Fruit fly (Drosophila melanogaster): Measurements from ENCODE around the gene Snup.

dm6 chr3L:2636023-2636968 is 15.6 kb upstream of the Snup start:
- TF ChIP-seq Gug (GFP tag; IDR thresholded peaks at IDR 0.05) (peak; percentile 27; the same call in 1 of the 2 replicates), ss (GFP tag; optimal IDR thresholded peaks at IDR 0.05) (peak in 1 of 2 experiments; percentile 36), net (GFP tag; optimal IDR thresholded peaks at IDR 0.05) (peak; percentile 37), cyc (GFP tag; optimal IDR thresholded peaks at IDR 0.05) (no peak), CG16779 (tag; optimal IDR thresholded peaks at IDR 0.05) (no peak), acj6 (GFP tag; optimal IDR thresholded peaks at IDR 0.05) (peak; percentile 39)
